Fruit fly (Drosophila melanogaster): ENCODE measurements around the gene Usp32.

Gene Usp32

dm6 chr3L:19898547-19899282, 27.8 kb downstream of the Usp32 start (continued):
- no peak for TF ChIP-seq Side (GFP tag; optimal IDR thresholded peaks at IDR 0.05)
- TF ChIP-seq CG12299 (tag; optimal IDR thresholded peaks at IDR 0.05) = no peak
- TF ChIP-seq Med (GFP tag) = peak; percentile 55
- TF ChIP-seq CG1792 (GFP tag; optimal IDR thresholded peaks at IDR 0.05) = no peak
- no peak for TF ChIP-seq unc-4 (GFP tag; IDR thresholded peaks at IDR 0.05; ENCODE audit: partially characterized antibody)
- peak; percentile 58 for TF ChIP-seq CG4424 (GFP tag; optimal IDR thresholded peaks at IDR 0.05)
- TF ChIP-seq oc (tag; optimal IDR thresholded peaks at IDR 0.05) = no peak
- no peak for TF ChIP-seq CG4328 (GFP tag; optimal IDR thresholded peaks at IDR 0.05)
- no peak for TF ChIP-seq sob (GFP tag; IDR thresholded peaks at IDR 0.05)
- no peak for TF ChIP-seq MTF-1 (GFP tag; optimal IDR thresholded peaks at IDR 0.05; ENCODE audit: borderline replicate concordance)
- TF ChIP-seq CG9215 (GFP tag; IDR thresholded peaks at IDR 0.05) = no peak
- no peak for TF ChIP-seq NC2β (GFP tag; optimal IDR thresholded peaks at IDR 0.05)
- TF ChIP-seq toy (GFP tag; IDR thresholded peaks at IDR 0.05) = no peak
- no peak for TF ChIP-seq fu2 (GFP tag; optimal IDR thresholded peaks at IDR 0.05)
- no peak for TF ChIP-seq ttk (GFP tag; IDR thresholded peaks at IDR 0.05)
- no peak for TF ChIP-seq CG10543 (GFP tag; optimal IDR thresholded peaks at IDR 0.05)
- no peak for TF ChIP-seq D19A (tag; optimal IDR thresholded peaks at IDR 0.05)
- TF ChIP-seq CG32767 (GFP tag; IDR thresholded peaks at IDR 0.05) = no peak
- peak; percentile 55 for TF ChIP-seq CG2712 (tag; optimal IDR thresholded peaks at IDR 0.05)
- TF ChIP-seq CG15601 (tag; optimal IDR thresholded peaks at IDR 0.05) = no peak
- no peak for TF ChIP-seq HLH4C (GFP tag; IDR thresholded peaks at IDR 0.05; ENCODE audit: partially characterized antibody)
- TF ChIP-seq CG3407 (GFP tag; optimal IDR thresholded peaks at IDR 0.05) = no peak
- no peak for TF ChIP-seq CG3726 (GFP tag; IDR thresholded peaks at IDR 0.05)
- no peak for TF ChIP-seq chm (GFP tag; IDR thresholded peaks at IDR 0.05)
- TF ChIP-seq D19B (GFP tag; optimal IDR thresholded peaks at IDR 0.05) = peak; percentile 75
- TF ChIP-seq crp (GFP tag; optimal IDR thresholded peaks at IDR 0.05) = no peak
- no peak for TF ChIP-seq Dek (tag; optimal IDR thresholded peaks at IDR 0.05)
- no peak for TF ChIP-seq CG10959 (GFP tag; IDR thresholded peaks at IDR 0.05)
- TF ChIP-seq rib (GFP tag; IDR thresholded peaks at IDR 0.05) = no peak
- no peak for TF ChIP-seq lbe (GFP tag; optimal IDR thresholded peaks at IDR 0.05)
- no peak for TF ChIP-seq CG9817 (tag; optimal IDR thresholded peaks at IDR 0.05)
- peak; percentile 90 for TF ChIP-seq sens (GFP tag)
- no peak for TF ChIP-seq Sox102F (GFP tag; optimal IDR thresholded peaks at IDR 0.05)
- peak; percentile 12 for TF ChIP-seq grau (tag; optimal IDR thresholded peaks at IDR 0.05)
- peak; percentile 81 for TF ChIP-seq dmrt11E (tag; optimal IDR thresholded peaks at IDR 0.05)
- TF ChIP-seq CkIIα-i1 (GFP tag; IDR thresholded peaks at IDR 0.05) = no peak
- TF ChIP-seq salm (tag; optimal IDR thresholded peaks at IDR 0.05) = no peak
- peak; percentile 26 for TF ChIP-seq odd (GFP tag; optimal IDR thresholded peaks at IDR 0.05)
- TF ChIP-seq Stat92E (GFP tag; optimal IDR thresholded peaks at IDR 0.05) = no peak
- no peak for TF ChIP-seq Antp (GFP tag; optimal IDR thresholded peaks at IDR 0.05)
- no peak for TF ChIP-seq CG5180 (GFP tag; optimal IDR thresholded peaks at IDR 0.05)
- no peak for TF ChIP-seq HmgD (GFP tag; optimal IDR thresholded peaks at IDR 0.05)
- TF ChIP-seq CG8388 (GFP tag; optimal IDR thresholded peaks at IDR 0.05) = peak; percentile 52
- TF ChIP-seq Fer3 (tag; optimal IDR thresholded peaks at IDR 0.05) = no peak
- TF ChIP-seq CG14667 (GFP tag; IDR thresholded peaks at IDR 0.05) = no peak
- TF ChIP-seq sens-2 (GFP tag; IDR thresholded peaks at IDR 0.05) = no peak
- TF ChIP-seq wor (GFP tag; IDR thresholded peaks at IDR 0.05) = no peak
- no peak for TF ChIP-seq CG15011 (GFP tag; optimal IDR thresholded peaks at IDR 0.05)
- TF ChIP-seq Gsc (GFP tag; IDR thresholded peaks at IDR 0.05) = no peak
- TF ChIP-seq CG8359 (GFP tag; optimal IDR thresholded peaks at IDR 0.05; ENCODE audit: borderline replicate concordance) = no peak

Data from whole organism, embryonic.